Worm (Caenorhabditis elegans): ENCODE measurements around the gene pnk-4.

- TF ChIP-seq nhr-12 (tag; optimal IDR thresholded peaks at IDR 0.05) (no peak), nfya-1 (tag; optimal IDR thresholded peaks at IDR 0.05; ENCODE audit: insufficient read depth) (no peak), ceh-28 (tag; optimal IDR thresholded peaks at IDR 0.05) (no peak), fkh-10 (GFP tag; optimal IDR thresholded peaks at IDR 0.05) (no peak), ceh-82 (tag; optimal IDR thresholded peaks at IDR 0.05) (no peak), pha-4 (tag; optimal IDR thresholded peaks at IDR 0.05) (no peak), jun-1 (tag; optimal IDR thresholded peaks at IDR 0.05) (no peak), nhr-11 (tag; optimal IDR thresholded peaks at IDR 0.05) (no peak), elt-3 (tag; optimal IDR thresholded peaks at IDR 0.05) (no peak), ceh-16 (tag; optimal IDR thresholded peaks at IDR 0.05) (no peak), ama-1 (optimal IDR thresholded peaks at IDR 0.05) (no peak), fos-1 (tag; optimal IDR thresholded peaks at IDR 0.05) (no peak), nhr-28 (tag; optimal IDR thresholded peaks at IDR 0.05) (no peak), aly-2 (tag; optimal IDR thresholded peaks at IDR 0.05) (no peak)
These were observed 32.6 kb downstream of the pnk-4 start for ce11 chrX:5120196-5120595.
